Fruit fly (Drosophila melanogaster): ENCODE results near the gene Remo.
A peak's percentile ranks its signal among the peaks of the same experiment; 100 is the strongest.

Gene Remo

DNA sequence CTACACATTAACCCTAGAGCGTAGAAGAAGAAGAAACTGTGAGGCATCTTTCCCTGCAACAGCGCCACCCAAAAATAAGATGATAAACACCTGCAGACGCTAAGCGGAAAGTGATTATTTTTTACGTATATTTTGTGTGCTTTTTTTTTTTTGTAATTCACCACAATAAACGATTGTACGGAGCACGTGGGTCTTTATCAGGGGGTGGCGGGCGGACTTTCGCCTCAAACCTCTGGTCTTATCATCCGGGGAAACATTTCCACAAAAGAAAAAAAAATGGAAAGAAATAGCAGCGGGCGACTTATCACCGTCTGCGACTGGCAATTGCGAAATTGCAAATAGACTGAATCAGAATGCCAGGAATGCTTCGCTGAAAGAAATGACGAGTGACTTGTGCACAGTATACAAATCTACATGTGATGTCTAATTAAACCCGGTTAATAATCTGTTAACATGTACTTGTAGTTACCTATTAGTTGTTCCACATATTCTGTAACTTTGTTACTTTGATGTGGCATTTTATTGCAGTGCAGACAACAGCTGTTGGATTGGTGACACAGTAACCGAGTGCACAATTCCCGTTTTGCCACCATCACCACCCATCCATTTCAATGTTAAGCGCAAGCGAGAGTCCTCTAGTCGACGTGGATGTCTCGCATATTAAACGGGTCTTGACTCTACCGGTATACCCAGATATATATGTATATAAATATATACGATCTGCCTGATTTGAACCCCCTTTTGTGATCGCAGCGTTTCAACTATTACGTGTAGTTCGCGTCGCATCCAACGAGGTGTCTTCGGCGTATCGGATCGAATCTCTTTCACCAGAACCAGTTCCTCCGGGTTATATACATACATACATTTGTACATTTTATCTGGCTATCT, 44.2 kb downstream of the Remo start (continued):
- TF ChIP-seq topi (GFP tag; optimal IDR thresholded peaks at IDR 0.05) = peak; percentile 89
- peak; percentile 86 for TF ChIP-seq Sox14 (GFP tag; optimal IDR thresholded peaks at IDR 0.05)
- peak; percentile 82 for TF ChIP-seq CG6792 (GFP tag; optimal IDR thresholded peaks at IDR 0.05)
- TF ChIP-seq CG6276 (GFP tag; optimal IDR thresholded peaks at IDR 0.05) = peak; percentile 86
- TF ChIP-seq net (GFP tag; optimal IDR thresholded peaks at IDR 0.05) = peak; percentile 86
- TF ChIP-seq Eip78C (GFP tag) = peak; percentile 95
- peak; percentile 28 for TF ChIP-seq fd85E (GFP tag; optimal IDR thresholded peaks at IDR 0.05)
- no peak for TF ChIP-seq fkh (GFP tag; optimal IDR thresholded peaks at IDR 0.05)
- peak; percentile 43 to 66 for TF ChIP-seq ss (GFP tag; optimal IDR thresholded peaks at IDR 0.05)
- peak; percentile 87 for TF ChIP-seq CG3919 (GFP tag; optimal IDR thresholded peaks at IDR 0.05)
- TF ChIP-seq Blimp-1 (GFP tag; optimal IDR thresholded peaks at IDR 0.05) = peak; percentile 16
- TF ChIP-seq Hr4 (GFP tag; optimal IDR thresholded peaks at IDR 0.05) = peak; percentile 86
- peak; percentile 84 for TF ChIP-seq CG10669 (GFP tag; optimal IDR thresholded peaks at IDR 0.05)
- peak; percentile 73 for TF ChIP-seq CG1621 (tag; optimal IDR thresholded peaks at IDR 0.05)
- TF ChIP-seq lz (GFP tag; optimal IDR thresholded peaks at IDR 0.05) = peak; percentile 87
- TF ChIP-seq Eip93F (GFP tag; optimal IDR thresholded peaks at IDR 0.05) = peak; percentile 32
- peak; percentile 93 for TF ChIP-seq CG6163 (GFP tag; IDR thresholded peaks at IDR 0.05)
- TF ChIP-seq OdsH (GFP tag; optimal IDR thresholded peaks at IDR 0.05) = peak; percentile 87
- TF ChIP-seq Gug (GFP tag; IDR thresholded peaks at IDR 0.05) = peak; percentile 84
- TF ChIP-seq Hr38 (GFP tag; optimal IDR thresholded peaks at IDR 0.05) = no peak
- peak; percentile 63 for TF ChIP-seq spab (GFP tag; optimal IDR thresholded peaks at IDR 0.05)

DNA sequence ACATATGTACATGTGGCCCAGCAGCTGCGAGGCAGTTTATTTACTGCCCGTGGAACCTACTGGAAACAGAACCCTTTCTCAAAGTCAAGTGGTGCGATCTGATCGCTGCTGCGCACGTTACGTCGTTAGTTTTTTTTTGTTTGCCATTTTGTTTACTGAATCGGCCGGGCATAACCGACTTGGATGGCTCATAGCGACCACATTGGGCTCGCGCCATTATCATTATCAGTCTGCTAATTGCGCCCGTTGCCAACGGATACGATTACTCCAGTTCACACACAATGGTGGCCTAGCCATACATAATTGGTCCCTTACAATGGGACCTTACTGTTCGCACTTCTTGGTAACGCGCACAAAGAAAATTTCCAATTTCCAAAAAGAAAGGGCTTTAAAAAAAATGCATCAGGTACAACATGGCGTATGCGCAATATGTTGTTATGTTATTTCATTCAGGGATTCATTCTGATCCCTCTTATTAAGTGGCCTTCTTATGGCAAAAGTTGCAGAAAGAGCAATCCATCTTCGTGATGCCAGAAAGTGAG, 44.9 kb downstream of the Remo start:
- peak; percentile 31 for TF ChIP-seq CG6808 (GFP tag; optimal IDR thresholded peaks at IDR 0.05)
- peak; percentile 22 for TF ChIP-seq Sox102F (GFP tag; optimal IDR thresholded peaks at IDR 0.05)
- TF ChIP-seq CG11902 (GFP tag; optimal IDR thresholded peaks at IDR 0.05) = no peak
- TF ChIP-seq CG32006 (GFP tag; optimal IDR thresholded peaks at IDR 0.05) = peak; percentile 82
- TF ChIP-seq Blimp-1 (GFP tag; optimal IDR thresholded peaks at IDR 0.05) = no peak
- peak; percentile 28 for TF ChIP-seq CG6792 (GFP tag; optimal IDR thresholded peaks at IDR 0.05)
- peak; percentile 28 for TF ChIP-seq CG7368 (GFP tag; optimal IDR thresholded peaks at IDR 0.05)
- peak; percentile 0 for TF ChIP-seq CG8632 (GFP tag; optimal IDR thresholded peaks at IDR 0.05)
- peak; percentile 41 for TF ChIP-seq CG4318 (GFP tag; optimal IDR thresholded peaks at IDR 0.05)
- peak; percentile 46 for TF ChIP-seq CG31627 (GFP tag; optimal IDR thresholded peaks at IDR 0.05)
- no peak for TF ChIP-seq vri (GFP tag; optimal IDR thresholded peaks at IDR 0.05)
- no peak for TF ChIP-seq CG11294 (GFP tag; IDR thresholded peaks at IDR 0.05)
- TF ChIP-seq CG6163 (GFP tag; IDR thresholded peaks at IDR 0.05) = peak; percentile 29; the same call in 1 of the 3 replicates
- TF ChIP-seq net (GFP tag; optimal IDR thresholded peaks at IDR 0.05) = peak; percentile 35
- peak; percentile 23 for TF ChIP-seq fd59A (GFP tag; optimal IDR thresholded peaks at IDR 0.05)
- peak; percentile 48 for TF ChIP-seq Met (GFP tag; optimal IDR thresholded peaks at IDR 0.05)
- peak; percentile 13 for TF ChIP-seq CG3032 (tag; optimal IDR thresholded peaks at IDR 0.05)
- TF ChIP-seq CG8319 (GFP tag; optimal IDR thresholded peaks at IDR 0.05) = no peak
- TF ChIP-seq lz (GFP tag; optimal IDR thresholded peaks at IDR 0.05) = peak; percentile 42
- TF ChIP-seq CG1621 (tag; optimal IDR thresholded peaks at IDR 0.05) = no peak
- TF ChIP-seq fd85E (GFP tag; optimal IDR thresholded peaks at IDR 0.05) = no peak
- TF ChIP-seq Ets96B (tag; optimal IDR thresholded peaks at IDR 0.05) = peak; percentile 15
- TF ChIP-seq Smox (GFP tag; optimal IDR thresholded peaks at IDR 0.05) = peak; percentile 17
- peak; percentile 42 for TF ChIP-seq pdm3 (GFP tag; optimal IDR thresholded peaks at IDR 0.05)
- TF ChIP-seq Eip75B (GFP tag; optimal IDR thresholded peaks at IDR 0.05) = peak; percentile 52
- peak; percentile 17 for TF ChIP-seq Hr4 (GFP tag; optimal IDR thresholded peaks at IDR 0.05)
- TF ChIP-seq achi (GFP tag; optimal IDR thresholded peaks at IDR 0.05) = peak; percentile 51
- peak; percentile 29 for TF ChIP-seq Hr39 (GFP tag; optimal IDR thresholded peaks at IDR 0.05)
- peak; percentile 36 for TF ChIP-seq CG6276 (GFP tag; optimal IDR thresholded peaks at IDR 0.05)
- no peak for TF ChIP-seq CG16779 (tag; optimal IDR thresholded peaks at IDR 0.05)
- peak; percentile 25 for TF ChIP-seq dac (GFP tag; optimal IDR thresholded peaks at IDR 0.05)
- peak; percentile 46 for TF ChIP-seq topi (GFP tag; optimal IDR thresholded peaks at IDR 0.05)
- no peak for TF ChIP-seq eg (GFP tag; IDR thresholded peaks at IDR 0.05)
- TF ChIP-seq CG8119 (GFP tag; IDR thresholded peaks at IDR 0.05) = no peak
- peak; percentile 44 for TF ChIP-seq cyc (GFP tag; optimal IDR thresholded peaks at IDR 0.05)
- TF ChIP-seq CG6854 (GFP tag; optimal IDR thresholded peaks at IDR 0.05) = no peak
- TF ChIP-seq CG3919 (GFP tag; optimal IDR thresholded peaks at IDR 0.05) = peak; percentile 44
